Fruit fly (Drosophila melanogaster) whole organism, embryonic: ENCODE data around the gene L2HGDH.
A peak's percentile ranks its signal among the peaks of the same experiment; 100 is the strongest.

Experiments used
- Atf6 ChIP-seq: fragments of 200-800 bp; sonication (Bioruptor generic); IDR thresholded peaks from 2 replicates; pipeline ENCODE4 v1.3.6; 2022; ENCODE audit warnings: missing biosample characterization, missing genetic modification characterization
- CG1024 ChIP-seq: fragments of 200-800 bp; sonication (Bioruptor generic); IDR thresholded peaks from 2 replicates; pipeline ENCODE4 v1.3.6; 2022; ENCODE audit warnings: missing biosample characterization, missing genetic modification characterization
- CG12744 ChIP-seq: fragments of 200-800 bp; sonication (Bioruptor generic); optimal IDR thresholded peaks from 2 replicates; lab custom pipeline; 2016; ENCODE audit warnings: missing biosample characterization, missing genetic modification characterization
- CG14014 ChIP-seq: fragments of 200-800 bp; sonication (Bioruptor generic); IDR thresholded peaks from 2 replicates; pipeline ENCODE4 v1.3.6; 2022; ENCODE audit warnings: missing biosample characterization, missing genetic modification characterization
- CG2120 ChIP-seq: fragments of 200-800 bp; sonication (Bioruptor generic); optimal IDR thresholded peaks from 3 replicates; lab custom pipeline; 2016; ENCODE audit warnings: missing biosample characterization, missing genetic modification characterization
- CG2199 ChIP-seq: fragments of 200-800 bp; sonication (Bioruptor generic); IDR thresholded peaks from 3 replicates; pipeline ENCODE4 v1.3.6; 2022; ENCODE audit warnings: missing biosample characterization, missing genetic modification characterization
- CG2678 ChIP-seq: fragments of 200-800 bp; sonication (Bioruptor generic); optimal IDR thresholded peaks from 3 replicates; lab custom pipeline; 2019; ENCODE audit warnings: missing biosample characterization, mild to moderate bottlenecking, missing genetic modification characterization, moderate library complexity
- CG2712 ChIP-seq: fragments of 200-800 bp; optimal IDR thresholded peaks from 3 replicates; lab custom pipeline; 2019; ENCODE audit warnings: missing biosample characterization, mild to moderate bottlenecking, missing genetic modification characterization, moderate library complexity
- CG31224 ChIP-seq: fragments of 200-800 bp; sonication (Bioruptor generic); IDR thresholded peaks from 2 replicates; pipeline ENCODE4 v1.3.6; 2022; ENCODE audit warnings: missing biosample characterization, missing genetic modification characterization
- CG34224 ChIP-seq: fragments of 200-800 bp; sonication (Bioruptor generic); IDR thresholded peaks from 3 replicates; pipeline ENCODE4 v1.3.6; 2022; ENCODE audit warnings: missing biosample characterization, missing genetic modification characterization; ENCODE audit not compliant: partially characterized antibody
- CG4328 ChIP-seq: fragments of 200-800 bp; sonication (Bioruptor generic); optimal IDR thresholded peaks from 3 replicates; lab custom pipeline; 2017; ENCODE audit warnings: missing biosample characterization, missing genetic modification reagents, missing genetic modification characterization
- CG4854 ChIP-seq: fragments of 200-800 bp; sonication (Bioruptor generic); optimal IDR thresholded peaks from 2 replicates; lab custom pipeline; 2016; ENCODE audit warnings: missing biosample characterization, missing genetic modification characterization, inconsistent platforms
- CG8290 ChIP-seq, 3 experiments: fragments of 200-800 bp; sonication (Bioruptor generic); optimal IDR thresholded peaks; 2 replicates each; lab custom pipeline; 2016 to 2019; ENCODE audit warnings: missing biosample characterization in 3 of 3, missing genetic modification characterization in 3 of 3, mild to moderate bottlenecking in 2 of 3, moderate library complexity in 1 of 3
- CG8388 ChIP-seq: fragments of 200-800 bp; sonication (Bioruptor generic); optimal IDR thresholded peaks from 2 replicates; lab custom pipeline; 2019; ENCODE audit warnings: missing biosample characterization, mild to moderate bottlenecking, missing genetic modification characterization, moderate library complexity
- D ChIP-seq, 2 experiments: fragments of 200-800 bp in 1 of 2; fragments of >200 bp in 1 of 2; sonication (Bioruptor generic) in 1 of 2; optimal IDR thresholded peaks; 2 replicates in 1 of 2; 3 replicates in 1 of 2; lab custom pipeline; 2017; ENCODE audit warnings: mild to moderate bottlenecking in 1 of 2, missing biosample characterization in 1 of 2, missing genetic modification characterization in 1 of 2, missing genetic modification reagents in 1 of 2
- Deaf1 ChIP-seq: fragments of 200-800 bp; optimal IDR thresholded peaks from 3 replicates; lab custom pipeline; 2019; ENCODE audit warnings: missing biosample characterization, mild to moderate bottlenecking, missing genetic modification characterization, moderate library complexity
- Dfd ChIP-seq, 2 experiments: fragments of >200 bp; optimal IDR thresholded peaks; 2 replicates each; lab custom pipeline; 2017; ENCODE audit warnings: missing biosample characterization in 2 of 2, missing genetic modification characterization in 2 of 2
- E2f1 ChIP-seq: fragments of 200-800 bp; sonication (Bioruptor generic); IDR thresholded peaks from 2 replicates; pipeline ENCODE4 v1.3.6; 2022; ENCODE audit warnings: missing biosample characterization, missing genetic modification characterization
- Fer2 ChIP-seq: fragments of 200-800 bp; sonication (Bioruptor generic); optimal IDR thresholded peaks from 2 replicates; lab custom pipeline; 2018; ENCODE audit warnings: missing biosample characterization, mild to moderate bottlenecking, missing genetic modification characterization, moderate library complexity
- HLHmδ ChIP-seq: fragments of 200-800 bp; sonication (Bioruptor generic); optimal IDR thresholded peaks from 2 replicates; lab custom pipeline; 2018; ENCODE audit warnings: missing biosample characterization, mild to moderate bottlenecking, missing genetic modification characterization, moderate library complexity
- Hand ChIP-seq: fragments of 200-800 bp; sonication (Bioruptor generic); optimal IDR thresholded peaks from 2 replicates; lab custom pipeline; 2017; ENCODE audit warnings: mild to moderate bottlenecking, missing biosample characterization, missing genetic modification reagents, missing genetic modification characterization
- Hmx ChIP-seq: fragments of 200-800 bp; sonication (Bioruptor generic); optimal IDR thresholded peaks from 2 replicates; lab custom pipeline; 2016; ENCODE audit warnings: missing biosample characterization, missing genetic modification characterization
- Hr3 ChIP-seq: fragments of 200-800 bp; sonication (Bioruptor generic); optimal IDR thresholded peaks from 3 replicates; lab custom pipeline; 2016; ENCODE audit warnings: missing biosample characterization, missing genetic modification characterization
- Mrtf ChIP-seq: fragments of 200-800 bp; sonication (Bioruptor generic); IDR thresholded peaks from 3 replicates; pipeline ENCODE4 v1.3.6; 2022; ENCODE audit warnings: missing biosample characterization, missing genetic modification characterization
- NC2α ChIP-seq: fragments of 200-800 bp; sonication (Bioruptor generic); optimal IDR thresholded peaks from 2 replicates; lab custom pipeline; 2016; ENCODE audit warnings: missing biosample characterization, missing genetic modification characterization
- Oli ChIP-seq: fragments of 200-800 bp; sonication (Bioruptor generic); optimal IDR thresholded peaks from 2 replicates; lab custom pipeline; 2018; ENCODE audit warnings: missing biosample characterization, mild to moderate bottlenecking, missing genetic modification characterization, moderate library complexity
- Ptx1 ChIP-seq: fragments of 200-800 bp; sonication (Bioruptor generic); IDR thresholded peaks from 2 replicates; pipeline ENCODE4 v1.3.6; 2022; ENCODE audit warnings: missing biosample characterization, missing genetic modification characterization
- Sin3A ChIP-seq: fragments of >200 bp; optimal IDR thresholded peaks from 2 replicates; lab custom pipeline; 2018
- YL-1 ChIP-seq: fragments of 200-800 bp; sonication (Bioruptor generic); optimal IDR thresholded peaks from 3 replicates; lab custom pipeline; 2017; ENCODE audit warnings: missing biosample characterization, mild to moderate bottlenecking, missing genetic modification characterization
- amos ChIP-seq: fragments of 200-800 bp; sonication (Bioruptor generic); IDR thresholded peaks from 2 replicates; pipeline ENCODE4 v1.3.6; 2022; ENCODE audit warnings: missing biosample characterization, missing genetic modification characterization; ENCODE audit not compliant: partially characterized antibody
- ara ChIP-seq: fragments of 200-800 bp; sonication (Bioruptor generic); IDR thresholded peaks from 2 replicates; pipeline ENCODE4 v1.3.6; 2022; ENCODE audit warnings: missing biosample characterization, missing genetic modification characterization
- bigmax ChIP-seq: fragments of 200-800 bp; sonication (Bioruptor generic); optimal IDR thresholded peaks from 2 replicates; lab custom pipeline; 2018; ENCODE audit warnings: missing biosample characterization, mild to moderate bottlenecking, missing genetic modification characterization
- chn ChIP-seq: fragments of 200-800 bp; sonication (Bioruptor generic); optimal IDR thresholded peaks from 2 replicates; lab custom pipeline; 2016; ENCODE audit warnings: missing biosample characterization, missing genetic modification characterization
- crol ChIP-seq: fragments of 200-800 bp; sonication (Bioruptor generic); IDR thresholded peaks from 2 replicates; pipeline ENCODE4 v1.3.6; 2022; ENCODE audit warnings: missing biosample characterization, missing genetic modification characterization
- crp ChIP-seq, 2 experiments: fragments of 200-800 bp; sonication (Bioruptor generic); optimal IDR thresholded peaks; 2 replicates in 1 of 2; 3 replicates in 1 of 2; lab custom pipeline; 2017; ENCODE audit warnings: missing biosample characterization in 2 of 2, missing genetic modification characterization in 2 of 2, mild to moderate bottlenecking in 1 of 2, moderate library complexity in 1 of 2
- dan ChIP-seq: fragments of 200-800 bp; sonication (Bioruptor generic); IDR thresholded peaks from 2 replicates; pipeline ENCODE4 v1.3.6; 2022; ENCODE audit warnings: missing biosample characterization, missing genetic modification characterization
- dati ChIP-seq: fragments of 200-800 bp; sonication (Bioruptor generic); IDR thresholded peaks from 2 replicates; pipeline ENCODE4 v1.3.6; 2022; ENCODE audit warnings: missing biosample characterization, missing genetic modification characterization
- dysf ChIP-seq: fragments of 200-800 bp; sonication (Bioruptor generic); IDR thresholded peaks from 3 replicates; pipeline ENCODE4 v1.3.6; 2022; ENCODE audit warnings: missing biosample characterization, missing genetic modification characterization
- exex ChIP-seq: fragments of 200-800 bp; sonication (Bioruptor generic); optimal IDR thresholded peaks from 4 replicates; lab custom pipeline; 2018; ENCODE audit warnings: missing biosample characterization, mild to moderate bottlenecking, missing genetic modification characterization, moderate library complexity
- fru ChIP-seq: fragments of >200 bp; optimal IDR thresholded peaks from 2 replicates; lab custom pipeline; 2017
- ham ChIP-seq: fragments of 200-800 bp; sonication (Bioruptor generic); IDR thresholded peaks from 2 replicates; pipeline ENCODE4 v1.3.6; 2022; ENCODE audit warnings: missing biosample characterization, missing genetic modification characterization
- lilli ChIP-seq: fragments of 200-800 bp; sonication (Bioruptor generic); optimal IDR thresholded peaks from 3 replicates; lab custom pipeline; 2016; ENCODE audit warnings: missing biosample characterization, missing genetic modification characterization
- onecut ChIP-seq: fragments of 200-800 bp; sonication (Bioruptor generic); IDR thresholded peaks from 2 replicates; pipeline ENCODE4 v1.3.6; 2022; ENCODE audit warnings: missing biosample characterization, missing genetic modification characterization
- row ChIP-seq: fragments of 200-800 bp; sonication (Bioruptor generic); IDR thresholded peaks from 3 replicates; pipeline ENCODE4 v1.3.6; 2022; ENCODE audit warnings: missing biosample characterization, missing genetic modification characterization
- sd ChIP-seq: fragments of 200-800 bp; sonication (Bioruptor generic); optimal IDR thresholded peaks from 3 replicates; lab custom pipeline; 2018; ENCODE audit warnings: missing biosample characterization, mild to moderate bottlenecking, missing genetic modification characterization, moderate library complexity
- sens ChIP-seq: fragments of 200-800 bp; sonication (Bioruptor generic); peaks from one replicate; lab custom pipeline; 2016; ENCODE audit warnings: missing biosample characterization, missing genetic modification characterization
- trh ChIP-seq: fragments of 200-800 bp; sonication (Bioruptor generic); optimal IDR thresholded peaks from 2 replicates; lab custom pipeline; 2016; ENCODE audit warnings: missing biosample characterization, missing genetic modification characterization
- twi ChIP-seq: fragments of 200-800 bp; optimal IDR thresholded peaks from 2 replicates; lab custom pipeline; 2019; ENCODE audit warnings: missing biosample characterization, mild to moderate bottlenecking, missing genetic modification characterization, moderate library complexity
- zfh2 ChIP-seq: fragments of 200-800 bp; sonication (Bioruptor generic); optimal IDR thresholded peaks from 2 replicates; lab custom pipeline; 2016; ENCODE audit warnings: missing biosample characterization, missing genetic modification characterization

The L2HGDH gene

DNA sequence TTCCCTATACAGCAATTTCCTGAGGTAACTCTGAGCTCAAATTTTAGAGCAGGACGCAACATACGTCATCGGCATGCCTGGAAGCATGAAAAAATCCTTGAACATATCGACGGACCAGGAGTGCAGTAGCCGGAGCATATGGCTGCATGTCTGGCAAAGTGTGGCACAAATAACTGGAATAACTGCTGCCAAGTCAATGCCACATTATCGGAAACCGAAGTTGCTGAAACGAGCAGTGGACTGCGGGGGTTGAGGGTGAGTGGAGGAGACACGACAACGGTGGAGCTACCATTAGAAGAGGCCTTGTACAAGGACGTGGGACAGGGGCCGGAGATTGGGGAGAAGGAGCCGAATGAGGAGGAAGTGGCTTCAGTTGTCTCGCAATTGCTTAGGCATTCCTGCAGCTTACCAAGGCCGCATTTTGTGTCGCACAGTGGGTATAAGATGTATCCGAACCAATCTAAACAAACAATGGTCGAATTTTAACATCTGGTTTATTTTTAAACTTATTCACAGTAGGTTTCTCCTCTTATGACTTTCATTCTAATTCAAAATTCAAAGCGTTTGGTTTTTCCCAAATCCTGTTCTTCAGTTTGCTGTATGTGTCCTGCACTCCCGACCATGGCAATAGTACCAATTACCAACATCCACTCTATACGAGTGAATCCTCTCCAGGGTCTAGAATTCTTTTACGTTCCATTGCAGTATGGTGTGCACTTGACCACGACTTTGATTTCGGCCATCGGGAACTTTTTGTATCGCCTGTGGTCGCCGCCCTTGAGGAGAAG lies 28.3 kb downstream of the L2HGDH start, which contains the start of gene CG46304 (continued):
- no peak for TF ChIP-seq Oli
- TF ChIP-seq CG1024 = no peak
- TF ChIP-seq CG14014 (GFP tag; lab: Robert Waterston, UW) = no peak
- no peak for TF ChIP-seq D (optimal IDR thresholded peaks at IDR 0.05; lab: Kevin White, UChicago)
- no peak for TF ChIP-seq D (GFP tag; optimal IDR thresholded peaks at IDR 0.05; lab: Kevin White, UChicago)
- no peak for TF ChIP-seq Fer2 (tag; lab: Kevin White, UChicago)
- TF ChIP-seq Hand (GFP tag; lab: Kevin White, UChicago) = no peak
- peak; percentile 40 for TF ChIP-seq CG8388 (GFP tag; lab: Kevin White, UChicago)
- no peak for TF ChIP-seq trh (GFP tag; lab: Kevin White, UChicago)
- TF ChIP-seq Mrtf (GFP tag; lab: Robert Waterston, UW) = no peak
- TF ChIP-seq zfh2 (GFP tag; lab: Kevin White, UChicago) = no peak
- TF ChIP-seq CG2712 (tag; lab: Kevin White, UChicago) = no peak
- no peak for TF ChIP-seq ara (GFP tag; lab: Robert Waterston, UW)
- TF ChIP-seq Hr3 = no peak
- no peak for TF ChIP-seq sens (GFP tag; lab: Kevin White, UChicago)
- TF ChIP-seq sd (tag; lab: Kevin White, UChicago) = peak; percentile 18
- TF ChIP-seq ham (GFP tag; lab: Robert Waterston, UW) = 0 out of 2 replicates have a peak, but pooled peaks have one; percentile 6
- TF ChIP-seq HLHmδ (GFP tag; lab: Kevin White, UChicago) = peak; percentile 15
- no peak for TF ChIP-seq CG12744
- TF ChIP-seq twi (tag; lab: Kevin White, UChicago) = no peak
- peak; percentile 53 for TF ChIP-seq crol (GFP tag; lab: Robert Waterston, UW)
- TF ChIP-seq row (GFP tag; lab: Robert Waterston, UW) = no peak
- no peak for TF ChIP-seq Ptx1 (GFP tag; lab: Robert Waterston, UW)
- TF ChIP-seq bigmax = no peak
- TF ChIP-seq CG4328 (GFP tag; lab: Kevin White, UChicago) = no peak
- TF ChIP-seq CG2678 (tag; lab: Kevin White, UChicago) = no peak
- TF ChIP-seq YL-1 (GFP tag; lab: Kevin White, UChicago) = no peak
- TF ChIP-seq E2f1 (GFP tag; lab: Robert Waterston, UW) = no peak
- no peak for TF ChIP-seq Sin3A (lab: Kevin White, UChicago)
- no peak for TF ChIP-seq NC2α
- TF ChIP-seq dan (GFP tag; lab: Robert Waterston, UW) = no peak
- TF ChIP-seq chn (GFP tag; lab: Kevin White, UChicago) = no peak
- no peak for TF ChIP-seq CG8290 (GFP tag; optimal IDR thresholded peaks at IDR 0.05; lab: Kevin White, UChicago)
- no peak for TF ChIP-seq CG8290 (tag; optimal IDR thresholded peaks at IDR 0.05; lab: Kevin White, UChicago)
- TF ChIP-seq CG4854 (GFP tag; lab: Kevin White, UChicago) = no peak
- no peak for TF ChIP-seq crp (GFP tag; optimal IDR thresholded peaks at IDR 0.05; lab: Kevin White, UChicago)
- TF ChIP-seq onecut (GFP tag; lab: Robert Waterston, UW) = no peak
- TF ChIP-seq amos (GFP tag; lab: Robert Waterston, UW) = no peak
- TF ChIP-seq CG34224 = no peak
- TF ChIP-seq CG31224 (GFP tag; lab: Robert Waterston, UW) = peak; percentile 79
- peak; percentile 56 for TF ChIP-seq Deaf1
- TF ChIP-seq CG2199 (GFP tag; lab: Robert Waterston, UW) = 0 out of 3 replicates have a peak, but pooled peaks have one; percentile 14
- TF ChIP-seq fru (lab: Kevin White, UChicago) = no peak
- TF ChIP-seq exex (tag; lab: Kevin White, UChicago) = no peak
- no peak for TF ChIP-seq Hmx (GFP tag; lab: Kevin White, UChicago)
- TF ChIP-seq Dfd (GFP tag; optimal IDR thresholded peaks at IDR 0.05; lab: Kevin White, UChicago) = no peak
- no peak for TF ChIP-seq lilli (GFP tag; lab: Kevin White, UChicago)
- TF ChIP-seq dati (GFP tag; lab: Robert Waterston, UW) = no peak
- no peak for TF ChIP-seq CG2120 (GFP tag; lab: Kevin White, UChicago)
- no peak for TF ChIP-seq Atf6
- no peak for TF ChIP-seq dysf (GFP tag; lab: Robert Waterston, UW)
